Worm (Caenorhabditis elegans) whole organism, L4 larva: ENCODE data around the gene ptr-14.

Source experiments
- F44E2.7 ChIP-seq: fragments of 200-800 bp; sonication (Bioruptor generic); IDR thresholded peaks from 2 replicates; pipeline ENCODE4 v2.1.2; 2022; ENCODE audit warnings: missing genetic modification characterization, missing compliant biosample characterization
- F49E8.2 ChIP-seq: sonication (generic microtip); optimal IDR thresholded peaks from 2 replicates; lab custom pipeline; 2016; ENCODE audit warnings: missing compliant biosample characterization, mild to moderate bottlenecking, missing genetic modification characterization, borderline replicate concordance
- T20F7.1 ChIP-seq: fragments of 200-800 bp; sonication (Bioruptor generic); optimal IDR thresholded peaks from 2 replicates; lab custom pipeline; 2018; ENCODE audit warnings: mild to moderate bottlenecking, missing genetic modification characterization, missing compliant biosample characterization
- ceh-62 ChIP-seq: sonication (generic microtip); optimal IDR thresholded peaks from 2 replicates; lab custom pipeline; 2017; ENCODE audit warnings: missing biosample characterization, missing genetic modification characterization
- dmd-6 ChIP-seq: fragments of 200-800 bp; sonication (Bioruptor generic); IDR thresholded peaks from 2 replicates; pipeline ENCODE4 v1.3.6; 2022; ENCODE audit warnings: missing genetic modification reagents, missing genetic modification characterization, missing compliant biosample characterization
- egl-43 ChIP-seq: fragments of 200-800 bp; sonication (Bioruptor generic); IDR thresholded peaks from 2 replicates; pipeline ENCODE4 v1.3.6; 2022; ENCODE audit warnings: missing genetic modification reagents, missing genetic modification characterization, missing compliant biosample characterization
- hif-1 ChIP-seq, 2 experiments: sonication (generic microtip); optimal IDR thresholded peaks; 2 replicates each; lab custom pipeline; 2016 to 2017; ENCODE audit warnings: missing compliant biosample characterization in 2 of 2, missing genetic modification characterization in 2 of 2, missing genetic modification reagents in 2 of 2, missing genotype in 2 of 2, mild to moderate bottlenecking in 1 of 2
- hlh-30 ChIP-seq: sonication (generic microtip); optimal IDR thresholded peaks from 2 replicates; lab custom pipeline; 2017; ENCODE audit warnings: antibody characterized with exemption, mild to moderate bottlenecking, missing genetic modification characterization, missing compliant biosample characterization; ENCODE audit not compliant: insufficient read depth
- lin-39 ChIP-seq: fragments of 150-350 bp; optimal IDR thresholded peaks from 2 replicates; lab custom pipeline; 2014; ENCODE audit warnings: missing biosample characterization, missing genetic modification reagents, missing genetic modification characterization
- mes-2 ChIP-seq: sonication (generic microtip); optimal IDR thresholded peaks from 2 replicates; lab custom pipeline; 2016; ENCODE audit warnings: missing genotype, mild to moderate bottlenecking, missing genetic modification characterization, missing compliant biosample characterization; ENCODE audit not compliant: poor library complexity, severe bottlenecking
- mxl-3 ChIP-seq: fragments of 200-800 bp; sonication (Bioruptor generic); optimal IDR thresholded peaks from 2 replicates; lab custom pipeline; 2018; ENCODE audit warnings: mild to moderate bottlenecking, missing genetic modification characterization, missing compliant biosample characterization
- nhr-102 ChIP-seq: sonication (generic microtip); optimal IDR thresholded peaks from 2 replicates; lab custom pipeline; 2016; ENCODE audit warnings: mild to moderate bottlenecking, missing genetic modification characterization, moderate library complexity, missing compliant biosample characterization
- nhr-237 ChIP-seq: sonication (generic microtip); optimal IDR thresholded peaks from 2 replicates; lab custom pipeline; 2017; ENCODE audit warnings: missing biosample characterization, missing genetic modification characterization
- nhr-25 ChIP-seq: sonication (generic microtip); optimal IDR thresholded peaks from 2 replicates; lab custom pipeline; 2017; ENCODE audit warnings: missing genetic modification characterization, mild to moderate bottlenecking, missing compliant biosample characterization, antibody characterized with exemption, moderate library complexity, borderline replicate concordance; ENCODE audit not compliant: insufficient read depth
- nhr-77 ChIP-seq: fragments of 150-350 bp; optimal IDR thresholded peaks from 2 replicates; lab custom pipeline; 2014; ENCODE audit warnings: missing biosample characterization, missing genetic modification characterization
- rbr-2 ChIP-seq: sonication (generic microtip); optimal IDR thresholded peaks from 2 replicates; lab custom pipeline; 2016; ENCODE audit warnings: missing genotype, missing genetic modification characterization, missing compliant biosample characterization
- spr-3 ChIP-seq: fragments of 200-800 bp; sonication (Bioruptor generic); optimal IDR thresholded peaks from 2 replicates; lab custom pipeline; 2018; ENCODE audit warnings: mild to moderate bottlenecking, missing genetic modification characterization, missing compliant biosample characterization
- unc-130 ChIP-seq: sonication (generic microtip); optimal IDR thresholded peaks from 2 replicates; lab custom pipeline; 2016; ENCODE audit warnings: missing genetic modification reagents, missing genetic modification characterization, missing compliant biosample characterization
- unc-39 ChIP-seq: sonication (generic microtip); optimal IDR thresholded peaks from 2 replicates; lab custom pipeline; 2017; ENCODE audit warnings: missing biosample characterization, missing genetic modification characterization
- unc-62 ChIP-seq, 3 experiments: fragments of 150-350 bp in 1 of 3; sonication (generic microtip); optimal IDR thresholded peaks in 2 of 3; peaks in 1 of 3; 1 replicate in 1 of 3; 2 replicates in 2 of 3; lab custom pipeline; 2014 to 2017; ENCODE audit warnings: missing biosample characterization in 3 of 3, missing genetic modification characterization in 3 of 3, missing genetic modification reagents in 3 of 3, missing genotype in 1 of 3
- ztf-7 ChIP-seq: fragments of 150-350 bp; optimal IDR thresholded peaks from 2 replicates; lab custom pipeline; 2014; ENCODE audit warnings: missing biosample characterization, missing genetic modification characterization

The ptr-14 gene

DNA sequence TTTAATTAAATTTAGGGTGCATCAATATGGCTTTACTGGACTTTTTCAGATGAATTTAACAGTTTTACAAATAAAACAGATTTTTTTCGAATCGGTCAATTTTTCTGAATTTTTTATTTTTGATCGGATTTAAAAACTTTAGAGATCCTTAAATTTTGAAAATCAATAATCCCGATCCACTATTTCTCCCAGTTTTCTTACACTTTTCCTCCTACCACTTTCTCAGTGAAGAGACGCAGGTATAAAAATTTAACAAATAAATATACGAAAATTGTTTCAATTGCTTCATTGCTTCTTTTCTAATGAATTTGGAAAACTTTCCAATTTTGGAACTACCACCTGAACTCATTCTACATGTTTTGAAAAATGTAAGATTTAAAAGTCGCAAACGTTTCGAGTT, 48.9 kb downstream of the ptr-14 start, which contains the start of gene K08C7.7:
Gene K08C7.7, plus strand, starts transcription at position 301 of the 400 bp plus-strand sequence.
- TF ChIP-seq T20F7.1 (no peak), unc-130 (no peak), hif-1 (tag; optimal IDR thresholded peaks at IDR 0.05; lab: Kevin White, UChicago) (no peak), mes-2 (tag; lab: Kevin White, UChicago) (no peak), F44E2.7 (GFP tag; lab: Robert Waterston, UW) (no peak), dmd-6 (GFP tag; lab: Robert Waterston, UW) (no peak), unc-39 (tag; lab: Kevin White, UChicago) (no peak), nhr-102 (no peak)
- TF ChIP-seq, all 104 proteins: peak for 0

DNA sequence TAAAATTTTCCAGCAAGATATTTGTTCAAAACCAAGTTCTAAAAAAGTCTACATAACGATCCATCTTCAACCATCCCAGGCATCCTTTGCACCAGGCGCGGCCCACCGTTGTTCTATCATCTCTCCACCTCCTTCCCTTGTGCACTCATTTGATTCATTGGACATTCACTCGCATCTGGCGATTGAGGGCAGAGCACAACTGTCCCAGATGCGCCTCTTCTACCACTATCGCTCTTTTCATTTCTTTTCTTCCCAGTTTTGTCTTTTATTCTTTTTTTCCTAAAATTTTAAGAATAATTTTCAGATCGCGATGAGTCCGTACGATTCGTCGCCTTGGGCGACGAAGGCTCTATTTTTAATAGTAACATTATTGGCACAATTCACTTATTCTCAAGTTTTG, 51.3 kb downstream of the ptr-14 start, which contains the start of gene epi-1:
Gene epi-1, plus strand, starts transcription at position 301 of the 400 bp plus-strand sequence.
- TF ChIP-seq egl-43 (GFP tag; lab: Robert Waterston, UW) = no peak
- TF ChIP-seq ztf-7 = no peak
- TF ChIP-seq mxl-3 = no peak
- TF ChIP-seq rbr-2 = no peak
- no peak for TF ChIP-seq nhr-25 (tag; lab: Kevin White, UChicago)
- TF ChIP-seq unc-62 (GFP tag; optimal IDR thresholded peaks at IDR 0.05 in 1 of 2; lab: Kevin White, UChicago) = no peak
- no peak for TF ChIP-seq unc-62 (tag; optimal IDR thresholded peaks at IDR 0.05; lab: Kevin White, UChicago)
- TF ChIP-seq T20F7.1 = no peak
- TF ChIP-seq lin-39 (tag; lab: Kevin White, UChicago) = no peak
- no peak for TF ChIP-seq nhr-237 (tag; lab: Kevin White, UChicago)
- no peak for TF ChIP-seq F49E8.2
- no peak for TF ChIP-seq ceh-62 (tag; lab: Kevin White, UChicago)
- TF ChIP-seq spr-3 (GFP tag; lab: Kevin White, UChicago) = no peak
- TF ChIP-seq nhr-77 (tag; lab: Kevin White, UChicago) = no peak

DNA sequence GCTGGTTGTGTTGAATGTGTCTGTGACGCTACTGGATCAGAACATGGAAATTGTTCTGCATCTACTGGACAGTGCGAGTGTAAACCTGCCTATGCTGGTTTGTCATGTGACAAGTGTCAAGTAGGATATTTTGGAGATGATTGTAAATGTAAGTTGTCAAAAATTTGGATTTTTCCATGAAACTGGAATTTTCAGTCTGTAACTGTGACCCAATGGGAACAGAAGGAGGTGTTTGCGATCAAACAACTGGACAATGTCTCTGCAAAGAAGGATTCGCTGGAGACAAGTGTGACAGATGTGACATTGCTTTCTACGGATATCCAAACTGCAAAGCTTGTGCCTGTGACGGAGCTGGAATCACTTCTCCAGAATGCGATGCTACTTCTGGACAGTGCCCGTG, 53.3 kb downstream of the ptr-14 start:
- TF ChIP-seq hlh-30 (tag; lab: Kevin White, UChicago) = no peak
- peak in 1 of 2 experiments; percentile 99 for TF ChIP-seq unc-62 (GFP tag; optimal IDR thresholded peaks at IDR 0.05 in 1 of 2; lab: Kevin White, UChicago)
- no peak for TF ChIP-seq unc-62 (tag; optimal IDR thresholded peaks at IDR 0.05; lab: Kevin White, UChicago)
- TF ChIP-seq, all 104 proteins: peak for 1
